Worm (Caenorhabditis elegans) whole organism, young adult: ENCODE measurements around the gene unc-53.

Source experiments
- C17E4.6 ChIP-seq: fragments of 200-800 bp; sonication (Bioruptor generic); IDR thresholded peaks from 2 replicates; pipeline ENCODE4 v1.3.6; 2022; ENCODE audit warnings: missing genetic modification reagents, missing genetic modification characterization, missing compliant biosample characterization
- F49E8.2 ChIP-seq: sonication (generic microtip); optimal IDR thresholded peaks from 3 replicates; lab custom pipeline; 2017; ENCODE audit warnings: missing genetic modification characterization, mild to moderate bottlenecking, missing compliant biosample characterization, antibody characterized with exemption, moderate library complexity; ENCODE audit not compliant: insufficient read depth
- T26A5.8 ChIP-seq: sonication (generic microtip); optimal IDR thresholded peaks from 2 replicates; lab custom pipeline; 2016; ENCODE audit warnings: missing genetic modification characterization, missing compliant biosample characterization
- Y79H2A.3 ChIP-seq: fragments of 200-800 bp; sonication (Bioruptor generic); conservative IDR thresholded peaks from 2 replicates; pipeline ENCODE4 v1.3.6; 2022; ENCODE audit warnings: missing genetic modification reagents, missing genetic modification characterization, missing compliant biosample characterization
- aptf-3 ChIP-seq: fragments of 200-800 bp; sonication (Bioruptor generic); IDR thresholded peaks from 2 replicates; pipeline ENCODE4 v1.3.6; 2022; ENCODE audit warnings: missing genetic modification characterization, missing compliant biosample characterization
- atf-7 ChIP-seq: sonication (generic microtip); optimal IDR thresholded peaks from 2 replicates; lab custom pipeline; 2017; ENCODE audit warnings: mild to moderate bottlenecking, missing genetic modification characterization, missing compliant biosample characterization
- athp-1 ChIP-seq: sonication (generic microtip); optimal IDR thresholded peaks from 2 replicates; lab custom pipeline; 2017; ENCODE audit warnings: mild to moderate bottlenecking, missing genetic modification characterization, missing compliant biosample characterization
- attf-5 ChIP-seq: fragments of 200-800 bp; sonication (Bioruptor generic); optimal IDR thresholded peaks from 2 replicates; lab custom pipeline; 2018; ENCODE audit warnings: mild to moderate bottlenecking, missing genetic modification characterization, missing compliant biosample characterization
- egrh-3 ChIP-seq: fragments of 200-800 bp; sonication (Bioruptor generic); IDR thresholded peaks from 2 replicates; pipeline ENCODE4 v1.3.6; 2022; ENCODE audit warnings: missing genetic modification reagents, missing genetic modification characterization, missing compliant biosample characterization
- ekl-4 ChIP-seq: fragments of 200-800 bp; sonication (Bioruptor generic); IDR thresholded peaks from 2 replicates; pipeline ENCODE4 v1.3.6; 2022; ENCODE audit warnings: missing genetic modification reagents, missing genetic modification characterization, missing compliant biosample characterization
- hsf-1 ChIP-seq: fragments of 200-800 bp; sonication (Bioruptor generic); IDR thresholded peaks from 2 replicates; pipeline ENCODE4 v1.3.6; 2022; ENCODE audit warnings: missing genetic modification reagents, missing genetic modification characterization, missing compliant biosample characterization
- let-526 ChIP-seq: fragments of 200-800 bp; sonication (Bioruptor generic); IDR thresholded peaks from 2 replicates; pipeline ENCODE4 v1.3.6; 2022; ENCODE audit warnings: missing genetic modification reagents, missing genetic modification characterization, missing compliant biosample characterization
- lin-26 ChIP-seq: fragments of 200-800 bp; sonication (Bioruptor generic); IDR thresholded peaks from 2 replicates; pipeline ENCODE4 v1.3.6; 2022; ENCODE audit warnings: missing genetic modification reagents, missing genetic modification characterization, missing compliant biosample characterization
- mcd-1 ChIP-seq: fragments of 200-800 bp; sonication (Bioruptor generic); IDR thresholded peaks from 2 replicates; pipeline ENCODE4 v1.3.6; 2022; ENCODE audit warnings: missing genetic modification reagents, missing genetic modification characterization, missing compliant biosample characterization
- nhr-90 ChIP-seq: sonication (generic microtip); optimal IDR thresholded peaks from 2 replicates; lab custom pipeline; 2016; ENCODE audit warnings: missing genotype, mild to moderate bottlenecking, missing genetic modification characterization, missing compliant biosample characterization
- sptf-2 ChIP-seq: fragments of 200-800 bp; sonication (Bioruptor generic); optimal IDR thresholded peaks from 2 replicates; lab custom pipeline; 2018; ENCODE audit warnings: mild to moderate bottlenecking, missing genetic modification characterization, missing compliant biosample characterization
- tbx-9 ChIP-seq: sonication (generic microtip); optimal IDR thresholded peaks from 2 replicates; lab custom pipeline; 2016; ENCODE audit warnings: borderline replicate concordance, missing genetic modification characterization, inconsistent platforms, missing compliant biosample characterization
- tlf-1 ChIP-seq: fragments of 200-800 bp; sonication (Bioruptor generic); optimal IDR thresholded peaks from 2 replicates; lab custom pipeline; 2018; ENCODE audit warnings: mild to moderate bottlenecking, missing genetic modification characterization, missing compliant biosample characterization
- zfh-2 ChIP-seq: fragments of 200-800 bp; sonication (Bioruptor generic); conservative IDR thresholded peaks from 2 replicates; pipeline ENCODE4 v1.3.6; 2022; ENCODE audit warnings: missing genetic modification reagents, missing genetic modification characterization, missing compliant biosample characterization
- ztf-26 ChIP-seq: sonication (generic microtip); optimal IDR thresholded peaks from 2 replicates; lab custom pipeline; 2017; ENCODE audit warnings: missing genetic modification characterization, missing compliant biosample characterization
- ztf-28 ChIP-seq: fragments of 200-800 bp; sonication (Bioruptor generic); IDR thresholded peaks from 2 replicates; pipeline ENCODE4 v1.3.6; 2022; ENCODE audit warnings: missing genetic modification reagents, missing genetic modification characterization, missing compliant biosample characterization

Gene unc-53

ce11 chrII:11015734-11016133 is 73.5 kb downstream of the unc-53 start:
- TF ChIP-seq athp-1 (tag; lab: Kevin White, UChicago) (peak; percentile 15), mcd-1 (peak; percentile 45; the same call in 1 of the 2 replicates), egrh-3 (GFP tag; lab: Robert Waterston, UW) (peak; percentile 99), let-526 (GFP tag; lab: Robert Waterston, UW) (no peak), hsf-1 (GFP tag; lab: Robert Waterston, UW) (no peak), lin-26 (no peak), T26A5.8 (tag; lab: Kevin White, UChicago) (no peak), zfh-2 (peak; percentile 94)

ce11 chrII:11015210-11015609 is 74.0 kb downstream of the unc-53 start:
- TF ChIP-seq ekl-4, result no peak
- no peak for TF ChIP-seq ztf-26 (tag; lab: Kevin White, UChicago)
- TF ChIP-seq tbx-9, result no peak
- no peak for TF ChIP-seq attf-5 (GFP tag; lab: Kevin White, UChicago)
- TF ChIP-seq aptf-3 (GFP tag; lab: Robert Waterston, UW), result no peak

ce11 chrII:11013667-11014066 is 75.6 kb downstream of the unc-53 start, which contains the start of gene col-81:
col-81 (minus strand) TSS chrII:11013767.
- TF ChIP-seq nhr-90 (no peak), Y79H2A.3 (no peak), sptf-2 (GFP tag; lab: Kevin White, UChicago) (no peak), C17E4.6 (GFP tag; lab: Robert Waterston, UW) (no peak)
- TF ChIP-seq, all 124 proteins: peak for 0

- TF ChIP-seq zfh-2, result peak; percentile 95
- peak; percentile 86 for TF ChIP-seq egrh-3 (GFP tag; lab: Robert Waterston, UW)
- TF ChIP-seq F49E8.2 (tag; lab: Kevin White, UChicago), result no peak
Measured at ce11 chrII:11012532-11013179, 76.6 kb downstream of the unc-53 start.

- TF ChIP-seq ztf-28 (GFP tag; lab: Robert Waterston, UW) (0 out of 2 replicates have a peak, but pooled peaks have one; percentile 23), atf-7 (tag; lab: Kevin White, UChicago) (no peak), tlf-1 (GFP tag; lab: Kevin White, UChicago) (no peak)
Measured at ce11 chrII:11010914-11011313, 78.3 kb downstream of the unc-53 start.
